Fruit fly (Drosophila melanogaster): ENCODE measurements around the gene CG5026.

CG5026 gene

dm6 chr3L:8954648-8955033, 13.7 kb upstream of the CG5026 start, which contains the start of gene GNBP3 (continued):
- peak; percentile 58; the same call in 2 of the 3 replicates for TF ChIP-seq row (GFP tag; IDR thresholded peaks at IDR 0.05)
- no peak for TF ChIP-seq hbn (GFP tag; IDR thresholded peaks at IDR 0.05; ENCODE audit: partially characterized antibody)
- no peak for TF ChIP-seq p53 (GFP tag; optimal IDR thresholded peaks at IDR 0.05)
- no peak for TF ChIP-seq pfk (GFP tag; optimal IDR thresholded peaks at IDR 0.05)
- TF ChIP-seq bsh (GFP tag; optimal IDR thresholded peaks at IDR 0.05), result peak; percentile 70 to 87
- TF ChIP-seq jigr1 (GFP tag; IDR thresholded peaks at IDR 0.05), result no peak
- TF ChIP-seq dm (GFP tag; optimal IDR thresholded peaks at IDR 0.05), result no peak
- no peak for TF ChIP-seq slou (GFP tag; optimal IDR thresholded peaks at IDR 0.05)
- TF ChIP-seq stwl (tag; optimal IDR thresholded peaks at IDR 0.05), result no peak
- peak; percentile 71 for TF ChIP-seq Spps (tag; optimal IDR thresholded peaks at IDR 0.05)
- no peak for TF ChIP-seq Lhr (GFP tag; optimal IDR thresholded peaks at IDR 0.05)
- peak; percentile 9 for TF ChIP-seq gcm (GFP tag; optimal IDR thresholded peaks at IDR 0.05)
- peak; percentile 55 for TF ChIP-seq mam (GFP tag; optimal IDR thresholded peaks at IDR 0.05)
- TF ChIP-seq pan (optimal IDR thresholded peaks at IDR 0.05), result no peak
- peak in 1 of 2 experiments; percentile 60 for TF ChIP-seq pan (GFP tag; optimal IDR thresholded peaks at IDR 0.05 in 1 of 2, IDR thresholded peaks at IDR 0.05 in 1 of 2)
- no peak for TF ChIP-seq HmgD (GFP tag; optimal IDR thresholded peaks at IDR 0.05)
- TF ChIP-seq CG34422 (GFP tag; IDR thresholded peaks at IDR 0.05), result no peak
- no peak for TF ChIP-seq mirr (GFP tag; optimal IDR thresholded peaks at IDR 0.05)
- TF ChIP-seq Oaz (GFP tag; IDR thresholded peaks at IDR 0.05), result no peak
- peak; percentile 33 for TF ChIP-seq D19A (tag; optimal IDR thresholded peaks at IDR 0.05)
- no peak for TF ChIP-seq CG34224 (GFP tag; IDR thresholded peaks at IDR 0.05; ENCODE audit: partially characterized antibody)
- TF ChIP-seq CG3281 (GFP tag; optimal IDR thresholded peaks at IDR 0.05), result peak; percentile 88
- TF ChIP-seq CG4360 (GFP tag; IDR thresholded peaks at IDR 0.05), result no peak
- TF ChIP-seq Awh (GFP tag; IDR thresholded peaks at IDR 0.05), result no peak
- TF ChIP-seq Atf6 (GFP tag; IDR thresholded peaks at IDR 0.05), result peak; percentile 53; the same call in 1 of the 2 replicates
- TF ChIP-seq CG32767 (GFP tag; IDR thresholded peaks at IDR 0.05), result no peak
- TF ChIP-seq CTCF (GFP tag; optimal IDR thresholded peaks at IDR 0.05), result peak; percentile 6
- TF ChIP-seq gsb (GFP tag; IDR thresholded peaks at IDR 0.05), result no peak
- no peak for TF ChIP-seq nerfin-2 (GFP tag; IDR thresholded peaks at IDR 0.05; ENCODE audit: partially characterized antibody)
- TF ChIP-seq Opbp (GFP tag; IDR thresholded peaks at IDR 0.05; ENCODE audit: partially characterized antibody), result no peak
- TF ChIP-seq zfh2 (GFP tag; optimal IDR thresholded peaks at IDR 0.05), result peak; percentile 19
- TF ChIP-seq Med (GFP tag), result peak; percentile 78
- TF ChIP-seq Eip74EF (GFP tag; optimal IDR thresholded peaks at IDR 0.05), result no peak
- TF ChIP-seq dimm (GFP tag; IDR thresholded peaks at IDR 0.05), result no peak
- TF ChIP-seq Sox102F (GFP tag; optimal IDR thresholded peaks at IDR 0.05), result peak; percentile 25
- TF ChIP-seq CG4820 (GFP tag; optimal IDR thresholded peaks at IDR 0.05), result peak; percentile 76
- no peak for TF ChIP-seq hth (optimal IDR thresholded peaks at IDR 0.05)
- TF ChIP-seq CG1832 (GFP tag; optimal IDR thresholded peaks at IDR 0.05), result no peak
- no peak for TF ChIP-seq ftz-f1 (GFP tag; optimal IDR thresholded peaks at IDR 0.05)
- peak; percentile 59 for TF ChIP-seq unpg (GFP tag; optimal IDR thresholded peaks at IDR 0.05)
- TF ChIP-seq twi (tag; optimal IDR thresholded peaks at IDR 0.05), result no peak
- TF ChIP-seq Jarid2 (GFP tag; optimal IDR thresholded peaks at IDR 0.05), result no peak
- TF ChIP-seq HLHmδ (GFP tag; optimal IDR thresholded peaks at IDR 0.05), result no peak
- 0 out of 2 replicates have a peak, but pooled peaks have one; percentile 32 for TF ChIP-seq ranshi (GFP tag; IDR thresholded peaks at IDR 0.05)
- TF ChIP-seq CG14860 (GFP tag; IDR thresholded peaks at IDR 0.05; ENCODE audit: partially characterized antibody), result no peak
- TF ChIP-seq ham (GFP tag; IDR thresholded peaks at IDR 0.05), result no peak
- TF ChIP-seq salm (tag; optimal IDR thresholded peaks at IDR 0.05), result no peak
- TF ChIP-seq YL-1 (GFP tag; optimal IDR thresholded peaks at IDR 0.05), result no peak
- peak in 1 of 3 experiments; percentile 54 for TF ChIP-seq lola (GFP tag; optimal IDR thresholded peaks at IDR 0.05)
- no peak for TF ChIP-seq abd-A (tag; optimal IDR thresholded peaks at IDR 0.05)
- TF ChIP-seq ci (GFP tag; IDR thresholded peaks at IDR 0.05), result peak; percentile 39; the same call in 1 of the 3 replicates
